Worm (Caenorhabditis elegans) whole organism, young adult: ENCODE data around the gene pgm-3.
A peak's percentile ranks its signal among the peaks of the same experiment; 100 is the strongest.

Source experiments
- B0261.1 ChIP-seq: sonication (generic microtip); optimal IDR thresholded peaks from 2 replicates; lab custom pipeline; 2016; ENCODE audit warnings: mild to moderate bottlenecking, missing genetic modification characterization, moderate library complexity, missing compliant biosample characterization
- D2030.7 ChIP-seq: fragments of 200-800 bp; sonication (Bioruptor generic); IDR thresholded peaks from 2 replicates; pipeline ENCODE4 v1.3.6; 2022; ENCODE audit warnings: missing genetic modification reagents, missing genetic modification characterization, missing compliant biosample characterization
- F10E7.11 ChIP-seq: sonication (generic microtip); optimal IDR thresholded peaks from 2 replicates; lab custom pipeline; 2017; ENCODE audit warnings: mild to moderate bottlenecking, missing genetic modification characterization, moderate library complexity, missing compliant biosample characterization
- F22D6.2 ChIP-seq: sonication (generic microtip); optimal IDR thresholded peaks from 2 replicates; lab custom pipeline; 2016; ENCODE audit warnings: mild to moderate bottlenecking, missing genetic modification characterization, missing compliant biosample characterization
- F23B12.7 ChIP-seq: sonication (generic microtip); optimal IDR thresholded peaks from 2 replicates; lab custom pipeline; 2017; ENCODE audit warnings: missing genetic modification characterization, mild to moderate bottlenecking, missing compliant biosample characterization, antibody characterized with exemption, moderate library complexity; ENCODE audit not compliant: insufficient read depth
- F49E8.2 ChIP-seq: sonication (generic microtip); optimal IDR thresholded peaks from 3 replicates; lab custom pipeline; 2017; ENCODE audit warnings: missing genetic modification characterization, mild to moderate bottlenecking, missing compliant biosample characterization, antibody characterized with exemption, moderate library complexity; ENCODE audit not compliant: insufficient read depth
- F52B5.7 ChIP-seq: sonication (generic microtip); optimal IDR thresholded peaks from 2 replicates; lab custom pipeline; 2016; ENCODE audit warnings: mild to moderate bottlenecking, missing genetic modification characterization, missing compliant biosample characterization
- K11D2.4 ChIP-seq: fragments of 200-800 bp; sonication (Bioruptor generic); IDR thresholded peaks from 2 replicates; pipeline ENCODE4 v1.3.6; 2022; ENCODE audit warnings: missing genetic modification reagents, missing genetic modification characterization, missing compliant biosample characterization
- K12H6.12 ChIP-seq: fragments of 200-800 bp; sonication (Bioruptor generic); optimal IDR thresholded peaks from 2 replicates; lab custom pipeline; 2018; ENCODE audit warnings: mild to moderate bottlenecking, missing genetic modification characterization, missing compliant biosample characterization
- T26A5.8 ChIP-seq: sonication (generic microtip); optimal IDR thresholded peaks from 2 replicates; lab custom pipeline; 2016; ENCODE audit warnings: missing genetic modification characterization, missing compliant biosample characterization
- Y79H2A.3 ChIP-seq: fragments of 200-800 bp; sonication (Bioruptor generic); conservative IDR thresholded peaks from 2 replicates; pipeline ENCODE4 v1.3.6; 2022; ENCODE audit warnings: missing genetic modification reagents, missing genetic modification characterization, missing compliant biosample characterization
- Y95B8A.8 ChIP-seq: fragments of 200-800 bp; sonication (Bioruptor generic); IDR thresholded peaks from 2 replicates; pipeline ENCODE4 v1.3.6; 2022; ENCODE audit warnings: missing genetic modification reagents, missing genetic modification characterization, missing compliant biosample characterization
- ama-1 ChIP-seq, 3 experiments: fragments of 150-350 bp in 1 of 3; sonication (generic microtip) in 2 of 3; optimal IDR thresholded peaks; 2 replicates each; lab custom pipeline; 2014 to 2018; ENCODE audit warnings: missing biosample characterization in 2 of 3, missing genetic modification characterization in 2 of 3, missing genetic modification reagents in 2 of 3
- athp-1 ChIP-seq: sonication (generic microtip); optimal IDR thresholded peaks from 2 replicates; lab custom pipeline; 2017; ENCODE audit warnings: mild to moderate bottlenecking, missing genetic modification characterization, missing compliant biosample characterization
- attf-6 ChIP-seq: fragments of 200-800 bp; sonication (Bioruptor generic); IDR thresholded peaks from 2 replicates; pipeline ENCODE4 v1.3.6; 2022; ENCODE audit warnings: missing genetic modification reagents, missing genetic modification characterization, missing compliant biosample characterization
- ccch-3 ChIP-seq: fragments of 200-800 bp; sonication (Bioruptor generic); optimal IDR thresholded peaks from 2 replicates; lab custom pipeline; 2018; ENCODE audit warnings: mild to moderate bottlenecking, missing genetic modification characterization, missing compliant biosample characterization
- cebp-1 ChIP-seq, 2 experiments: fragments of 200-800 bp in 1 of 2; sonication (Bioruptor generic) in 1 of 2; sonication (generic microtip) in 1 of 2; IDR thresholded peaks in 1 of 2; optimal IDR thresholded peaks in 1 of 2; 2 replicates each; pipeline versions ENCODE4 v1.3.6 to Lab custom; 2017 to 2022; ENCODE audit warnings: missing compliant biosample characterization in 2 of 2, missing genetic modification characterization in 2 of 2, mild to moderate bottlenecking in 1 of 2, missing genetic modification reagents in 1 of 2, moderate library complexity in 1 of 2
- ceh-40 ChIP-seq: fragments of 200-800 bp; sonication (Bioruptor generic); IDR thresholded peaks from 2 replicates; pipeline ENCODE4 v1.3.6; 2022; ENCODE audit warnings: missing genetic modification characterization, missing compliant biosample characterization
- ceh-58 ChIP-seq: fragments of 200-800 bp; sonication (Bioruptor generic); IDR thresholded peaks from 2 replicates; pipeline ENCODE4 v1.3.6; 2022; ENCODE audit warnings: missing genetic modification characterization, missing compliant biosample characterization
- chd-7 ChIP-seq: sonication (generic microtip); optimal IDR thresholded peaks from 2 replicates; lab custom pipeline; 2016; ENCODE audit warnings: mild to moderate bottlenecking, missing genetic modification characterization, moderate library complexity, missing compliant biosample characterization
- die-1 ChIP-seq: sonication (generic microtip); optimal IDR thresholded peaks from 2 replicates; lab custom pipeline; 2016; ENCODE audit warnings: missing genotype, mild to moderate bottlenecking, missing genetic modification characterization, missing compliant biosample characterization
- egrh-3 ChIP-seq: fragments of 200-800 bp; sonication (Bioruptor generic); IDR thresholded peaks from 2 replicates; pipeline ENCODE4 v1.3.6; 2022; ENCODE audit warnings: missing genetic modification reagents, missing genetic modification characterization, missing compliant biosample characterization
- ets-4 ChIP-seq: fragments of 200-800 bp; sonication (Bioruptor generic); optimal IDR thresholded peaks from 2 replicates; lab custom pipeline; 2018; ENCODE audit warnings: mild to moderate bottlenecking, missing genetic modification characterization, missing compliant biosample characterization
- fkh-3 ChIP-seq: sonication (generic microtip); optimal IDR thresholded peaks from 2 replicates; lab custom pipeline; 2016; ENCODE audit warnings: mild to moderate bottlenecking, missing genetic modification characterization, missing compliant biosample characterization
- gei-17 ChIP-seq: fragments of 200-800 bp; sonication (Bioruptor generic); optimal IDR thresholded peaks from 2 replicates; lab custom pipeline; 2018; ENCODE audit warnings: mild to moderate bottlenecking, missing genetic modification characterization, missing compliant biosample characterization
- let-607 ChIP-seq, 2 experiments: fragments of 200-800 bp in 1 of 2; sonication (Bioruptor generic) in 1 of 2; sonication (generic microtip) in 1 of 2; optimal IDR thresholded peaks; 2 replicates each; lab custom pipeline; 2016 to 2018; ENCODE audit warnings: mild to moderate bottlenecking in 2 of 2, missing compliant biosample characterization in 2 of 2, missing genetic modification characterization in 2 of 2, moderate library complexity in 2 of 2, missing genotype in 1 of 2
- madf-6 ChIP-seq: fragments of 200-800 bp; sonication (Bioruptor generic); IDR thresholded peaks from 2 replicates; pipeline ENCODE4 v1.3.6; 2022; ENCODE audit warnings: missing genetic modification reagents, missing genetic modification characterization, missing compliant biosample characterization
- madf-8 ChIP-seq: fragments of 200-800 bp; sonication (Bioruptor generic); conservative IDR thresholded peaks from 2 replicates; pipeline ENCODE4 v1.3.6; 2022; ENCODE audit warnings: missing genetic modification reagents, missing genetic modification characterization, missing compliant biosample characterization
- mcd-1 ChIP-seq: fragments of 200-800 bp; sonication (Bioruptor generic); IDR thresholded peaks from 2 replicates; pipeline ENCODE4 v1.3.6; 2022; ENCODE audit warnings: missing genetic modification reagents, missing genetic modification characterization, missing compliant biosample characterization
- nfya-1 ChIP-seq: sonication (generic microtip); optimal IDR thresholded peaks from 2 replicates; lab custom pipeline; 2017; ENCODE audit warnings: antibody characterized with exemption, missing compliant biosample characterization, missing genetic modification characterization, borderline replicate concordance; ENCODE audit not compliant: insufficient read depth
- nfya-2 ChIP-seq: fragments of 200-800 bp; sonication (Bioruptor generic); IDR thresholded peaks from 2 replicates; pipeline ENCODE4 v1.3.6; 2022; ENCODE audit warnings: missing genetic modification reagents, missing genetic modification characterization, missing compliant biosample characterization
- nhr-120 ChIP-seq: fragments of 200-800 bp; sonication (Bioruptor generic); IDR thresholded peaks from 2 replicates; pipeline ENCODE4 v1.3.6; 2022; ENCODE audit warnings: missing genetic modification characterization, missing compliant biosample characterization
- nhr-27 ChIP-seq: fragments of 200-800 bp; sonication (Bioruptor generic); optimal IDR thresholded peaks from 2 replicates; lab custom pipeline; 2018; ENCODE audit warnings: mild to moderate bottlenecking, missing genetic modification characterization, moderate library complexity, missing compliant biosample characterization
- nhr-90 ChIP-seq: sonication (generic microtip); optimal IDR thresholded peaks from 2 replicates; lab custom pipeline; 2016; ENCODE audit warnings: missing genotype, mild to moderate bottlenecking, missing genetic modification characterization, missing compliant biosample characterization
- pha-4 ChIP-seq: fragments of 150-350 bp; sonication (generic microtip); optimal IDR thresholded peaks from 2 replicates; lab custom pipeline; 2014; ENCODE audit warnings: missing biosample characterization, missing genetic modification reagents, missing genetic modification characterization
- rcor-1 ChIP-seq: fragments of 200-800 bp; sonication (Bioruptor generic); IDR thresholded peaks from 2 replicates; pipeline ENCODE4 v1.3.6; 2022; ENCODE audit warnings: missing genetic modification reagents, missing genetic modification characterization, missing compliant biosample characterization
- rpc-1 ChIP-seq, 2 experiments: fragments of 150-350 bp in 1 of 2; sonication (generic microtip) in 1 of 2; optimal IDR thresholded peaks; 2 replicates each; lab custom pipeline; 2014 to 2018; ENCODE audit warnings: missing biosample characterization in 1 of 2, missing genetic modification characterization in 1 of 2, missing genetic modification reagents in 1 of 2, missing genotype in 1 of 2
- snpc-1.1 ChIP-seq: sonication (generic microtip); optimal IDR thresholded peaks from 2 replicates; lab custom pipeline; 2017; ENCODE audit warnings: missing genetic modification characterization, mild to moderate bottlenecking, missing compliant biosample characterization, antibody characterized with exemption, moderate library complexity, missing genotype, missing genetic modification reagents; ENCODE audit not compliant: insufficient read depth
- snpc-1.3 ChIP-seq: sonication (generic microtip); optimal IDR thresholded peaks from 2 replicates; lab custom pipeline; 2017; ENCODE audit warnings: missing genetic modification characterization, mild to moderate bottlenecking, missing compliant biosample characterization, antibody characterized with exemption, moderate library complexity, missing genotype, missing genetic modification reagents; ENCODE audit not compliant: insufficient read depth
- snpc-4 ChIP-seq, 5 experiments: fragments of 150-350 bp in 1 of 5; sonication (generic microtip) in 4 of 5; optimal IDR thresholded peaks; 2 replicates each; lab custom pipeline; 2014 to 2018; ENCODE audit warnings: missing genetic modification characterization in 5 of 5, missing biosample characterization in 3 of 5, antibody characterized with exemption in 2 of 5, mild to moderate bottlenecking in 2 of 5, missing compliant biosample characterization in 2 of 5, missing genotype in 2 of 5, moderate library complexity in 2 of 5, missing genetic modification reagents in 1 of 5
- tlf-1 ChIP-seq: fragments of 200-800 bp; sonication (Bioruptor generic); optimal IDR thresholded peaks from 2 replicates; lab custom pipeline; 2018; ENCODE audit warnings: mild to moderate bottlenecking, missing genetic modification characterization, missing compliant biosample characterization
- unc-62 ChIP-seq: fragments of 150-350 bp; optimal IDR thresholded peaks from 2 replicates; lab custom pipeline; 2014; ENCODE audit warnings: missing biosample characterization, missing genetic modification reagents, missing genetic modification characterization
- ztf-18 ChIP-seq: sonication (generic microtip); optimal IDR thresholded peaks from 2 replicates; lab custom pipeline; 2016; ENCODE audit warnings: missing genotype, mild to moderate bottlenecking, missing genetic modification characterization, missing compliant biosample characterization
- ztf-22 ChIP-seq: fragments of 200-800 bp; sonication (Bioruptor generic); optimal IDR thresholded peaks from 2 replicates; lab custom pipeline; 2018; ENCODE audit warnings: mild to moderate bottlenecking, missing genetic modification characterization, moderate library complexity, missing compliant biosample characterization
- ztf-26 ChIP-seq: sonication (generic microtip); optimal IDR thresholded peaks from 2 replicates; lab custom pipeline; 2017; ENCODE audit warnings: missing genetic modification characterization, missing compliant biosample characterization

pgm-3 gene

ce11 chrIV:8687605-8688191 lies 37.8 kb upstream of the pgm-3 start, which contains the start of gene snrp-3 (continued):
- no peak for TF ChIP-seq die-1 (tag; lab: Kevin White, UChicago)
- peak; percentile 96 for TF ChIP-seq ztf-18 (tag; lab: Kevin White, UChicago)
- no peak for TF ChIP-seq ceh-40
- no peak for TF ChIP-seq fkh-3 (tag; lab: Kevin White, UChicago)
- no peak for TF ChIP-seq nfya-1 (tag; lab: Kevin White, UChicago)
- 0 out of 2 replicates have a peak, but pooled peaks have one; percentile 44 for TF ChIP-seq Y79H2A.3 (GFP tag; lab: Robert Waterston, UW)
- peak in 1 of 2 experiments; percentile 12 for TF ChIP-seq let-607 (tag; optimal IDR thresholded peaks at IDR 0.05; lab: Kevin White, UChicago)
- TF ChIP-seq ama-1 (optimal IDR thresholded peaks at IDR 0.05; lab: Kevin White, UChicago), result no peak
- TF ChIP-seq ama-1 (GFP tag; optimal IDR thresholded peaks at IDR 0.05; lab: Kevin White, UChicago), result no peak
- no peak for TF ChIP-seq madf-8
- peak; percentile 10 for TF ChIP-seq F49E8.2 (tag; lab: Kevin White, UChicago)
- TF ChIP-seq Y95B8A.8, result no peak
- TF ChIP-seq snpc-1.1 (tag; lab: Kevin White, UChicago), result peak; percentile 1
- no peak for TF ChIP-seq K12H6.12 (tag; lab: Kevin White, UChicago)
- no peak for TF ChIP-seq nhr-90
- TF ChIP-seq F52B5.7, result no peak
- no peak for TF ChIP-seq pha-4 (tag; lab: Kevin White, UChicago)
- TF ChIP-seq attf-6 (GFP tag; lab: Robert Waterston, UW), result no peak
- no peak for TF ChIP-seq ets-4 (GFP tag; lab: Kevin White, UChicago)
- no peak for TF ChIP-seq athp-1 (tag; lab: Kevin White, UChicago)
- TF ChIP-seq nhr-27 (tag; lab: Kevin White, UChicago), result no peak
- TF ChIP-seq ceh-58, result no peak
- TF ChIP-seq snpc-1.3 (tag; lab: Kevin White, UChicago), result peak; percentile 59
- TF ChIP-seq T26A5.8 (tag; lab: Kevin White, UChicago), result no peak
- TF ChIP-seq chd-7, result peak; percentile 11
- no peak for TF ChIP-seq rpc-1 (optimal IDR thresholded peaks at IDR 0.05; lab: Kevin White, UChicago)
- TF ChIP-seq rpc-1 (tag; optimal IDR thresholded peaks at IDR 0.05; lab: Kevin White, UChicago), result no peak
- TF ChIP-seq gei-17 (GFP tag; lab: Kevin White, UChicago), result no peak
- no peak for TF ChIP-seq ztf-22 (GFP tag; lab: Kevin White, UChicago)
- no peak for TF ChIP-seq nhr-120 (GFP tag; lab: Robert Waterston, UW)
- TF ChIP-seq madf-6, result peak; percentile 65; the same call in 1 of the 2 replicates
- peak; percentile 2 for TF ChIP-seq F23B12.7 (tag; lab: Kevin White, UChicago)
- peak; percentile 71 for TF ChIP-seq D2030.7 (GFP tag; lab: Robert Waterston, UW)
- no peak for TF ChIP-seq cebp-1 (GFP tag; IDR thresholded peaks at IDR 0.05; lab: Robert Waterston, UW)
- peak; percentile 75 for TF ChIP-seq cebp-1 (tag; optimal IDR thresholded peaks at IDR 0.05; lab: Kevin White, UChicago)
- no peak for TF ChIP-seq ccch-3 (GFP tag; lab: Kevin White, UChicago)
- peak; percentile 42 for TF ChIP-seq rcor-1 (GFP tag; lab: Robert Waterston, UW)
- TF ChIP-seq K11D2.4 (GFP tag; lab: Robert Waterston, UW), result no peak; the same call in 1 of the 2 replicates
- TF ChIP-seq egrh-3 (GFP tag; lab: Robert Waterston, UW), result no peak
- TF ChIP-seq tlf-1, result peak; percentile 36
- no peak for TF ChIP-seq B0261.1
- TF ChIP-seq nfya-2 (GFP tag; lab: Robert Waterston, UW), result no peak
- peak; percentile 76 for TF ChIP-seq mcd-1 (GFP tag; lab: Robert Waterston, UW)
- TF ChIP-seq ztf-26, result no peak
- no peak for TF ChIP-seq F22D6.2 (tag; lab: Kevin White, UChicago)
- TF ChIP-seq F10E7.11 (tag; lab: Kevin White, UChicago), result no peak
- peak; percentile 37 for TF ChIP-seq snpc-4 (GFP tag; optimal IDR thresholded peaks at IDR 0.05; lab: Kevin White, UChicago)
- peak; percentile 51 to 57 (median 55) for TF ChIP-seq snpc-4 (tag; optimal IDR thresholded peaks at IDR 0.05; lab: Kevin White, UChicago)
- no peak for TF ChIP-seq unc-62 (GFP tag; lab: Kevin White, UChicago)
